Fruit fly (Drosophila melanogaster): ENCODE measurements around the gene CG14265.

The CG14265 gene

DNA sequence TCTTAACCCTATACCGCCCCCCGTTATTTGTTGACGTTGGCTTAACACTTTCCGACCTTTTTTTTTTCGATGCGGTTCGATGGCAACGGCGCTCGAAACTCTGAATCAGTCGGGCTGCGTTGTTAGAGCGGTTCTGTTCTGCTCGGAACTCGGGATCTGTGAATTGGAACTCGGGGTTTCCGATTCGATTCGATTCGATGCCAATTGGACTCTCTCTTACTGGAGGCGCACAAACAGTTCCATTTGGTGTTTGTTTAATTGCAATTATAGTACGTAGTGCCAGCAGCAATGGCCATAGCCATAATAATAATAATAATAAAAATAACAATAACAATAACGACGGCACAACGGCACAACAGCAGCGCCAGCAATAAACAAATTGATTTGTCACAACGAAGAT is 48.9 kb downstream of the CG14265 start:
- TF ChIP-seq CG3032 (tag; optimal IDR thresholded peaks at IDR 0.05) (no peak), lz (GFP tag; optimal IDR thresholded peaks at IDR 0.05) (no peak), net (GFP tag; optimal IDR thresholded peaks at IDR 0.05) (no peak), ss (GFP tag; optimal IDR thresholded peaks at IDR 0.05) (no peak), Hr38 (GFP tag; optimal IDR thresholded peaks at IDR 0.05) (no peak), Eip75B (GFP tag; optimal IDR thresholded peaks at IDR 0.05) (no peak), salr (GFP tag; optimal IDR thresholded peaks at IDR 0.05) (no peak), esn (GFP tag; optimal IDR thresholded peaks at IDR 0.05) (no peak), Sox15 (GFP tag; optimal IDR thresholded peaks at IDR 0.05) (no peak), CG32006 (GFP tag; optimal IDR thresholded peaks at IDR 0.05) (no peak), CG8632 (GFP tag; optimal IDR thresholded peaks at IDR 0.05) (no peak), CG7368 (GFP tag; optimal IDR thresholded peaks at IDR 0.05) (no peak), dac (GFP tag; optimal IDR thresholded peaks at IDR 0.05) (no peak), eg (GFP tag; IDR thresholded peaks at IDR 0.05) (no peak), CG9139 (GFP tag; optimal IDR thresholded peaks at IDR 0.05) (no peak), achi (GFP tag; optimal IDR thresholded peaks at IDR 0.05) (no peak), CG8119 (GFP tag; IDR thresholded peaks at IDR 0.05) (no peak), CG6854 (GFP tag; optimal IDR thresholded peaks at IDR 0.05) (no peak), Eip93F (GFP tag; optimal IDR thresholded peaks at IDR 0.05) (no peak), CG1621 (tag; optimal IDR thresholded peaks at IDR 0.05) (no peak)

DNA sequence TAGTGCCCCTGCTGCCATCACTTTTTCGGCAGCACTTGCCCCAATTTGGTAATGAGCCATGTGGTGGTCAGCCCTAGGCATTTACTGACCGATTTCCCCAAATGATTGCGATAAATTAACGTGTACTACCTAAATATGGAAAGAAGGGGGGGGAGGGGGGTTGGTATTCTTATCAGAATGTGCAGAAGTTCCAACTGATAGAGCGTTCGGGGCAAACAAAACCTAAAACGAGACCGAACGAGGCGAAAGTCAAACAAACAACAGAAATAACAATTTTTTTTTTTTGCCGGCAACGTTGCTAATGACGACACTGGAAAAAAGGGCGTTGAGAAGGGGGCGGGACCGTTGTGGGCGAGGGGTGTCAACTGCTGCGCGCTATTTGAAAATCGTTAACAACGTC is 49.9 kb downstream of the CG14265 start:
- TF ChIP-seq fkh (GFP tag; optimal IDR thresholded peaks at IDR 0.05) (peak; percentile 55), Met (GFP tag; optimal IDR thresholded peaks at IDR 0.05) (no peak)
